Fruit fly (Drosophila melanogaster) whole organism, larva: ENCODE data around the gene Cpr76Bc.
A peak's percentile ranks its signal among the peaks of the same experiment; 100 is the strongest.

Source experiments
- noc ChIP-seq: fragments of 200-800 bp; sonication (Bioruptor generic); optimal IDR thresholded peaks from 3 replicates; lab custom pipeline; 2019; ENCODE audit warnings: missing biosample characterization, mild to moderate bottlenecking, missing genetic modification characterization, moderate library complexity

Cpr76Bc gene

dm6 chr3L:19558674-19559073, 37.9 kb downstream of the Cpr76Bc start:
- TF ChIP-seq noc (tag; lab: Kevin White, UChicago), result no peak

- no peak for TF ChIP-seq noc (tag; lab: Kevin White, UChicago)
These were observed 38.4 kb downstream of the Cpr76Bc start for dm6 chr3L:19559171-19559570.

dm6 chr3L:19560005-19560694, 39.4 kb downstream of the Cpr76Bc start:
- TF ChIP-seq noc (tag; lab: Kevin White, UChicago), result no peak

- TF ChIP-seq noc (tag; lab: Kevin White, UChicago), result peak; percentile 95
These were observed 40.0 kb downstream of the Cpr76Bc start for dm6 chr3L:19560695-19561246.

- TF ChIP-seq noc (tag; lab: Kevin White, UChicago), result peak; percentile 96
These were observed 41.0 kb downstream of the Cpr76Bc start for dm6 chr3L:19561745-19562144.

- no peak for TF ChIP-seq noc (tag; lab: Kevin White, UChicago)
These were observed 41.5 kb downstream of the Cpr76Bc start for dm6 chr3L:19562146-19562700.

dm6 chr3L:19563014-19563413, 42.3 kb downstream of the Cpr76Bc start:
- TF ChIP-seq noc (tag; lab: Kevin White, UChicago), result no peak

- no peak for TF ChIP-seq noc (tag; lab: Kevin White, UChicago)
These were observed 44.4 kb downstream of the Cpr76Bc start for dm6 chr3L:19564905-19565700.

- TF ChIP-seq noc (tag; lab: Kevin White, UChicago), result no peak
These were observed 45.4 kb downstream of the Cpr76Bc start for dm6 chr3L:19566127-19566526.

- TF ChIP-seq noc (tag; lab: Kevin White, UChicago), result no peak
These were observed 48.3 kb downstream of the Cpr76Bc start for dm6 chr3L:19568999-19569398.

- TF ChIP-seq noc (tag; lab: Kevin White, UChicago), result no peak
These were observed 48.7 kb downstream of the Cpr76Bc start for dm6 chr3L:19569407-19569806.

- TF ChIP-seq noc (tag; lab: Kevin White, UChicago), result no peak
These were observed 53.7 kb downstream of the Cpr76Bc start for dm6 chr3L:19574452-19574851.

- TF ChIP-seq noc (tag; lab: Kevin White, UChicago), result no peak
These were observed 54.9 kb downstream of the Cpr76Bc start for dm6 chr3L:19575650-19576049.
